Worm (Caenorhabditis elegans) whole organism, early embryonic: ENCODE data around the gene gid-7.

Experiments used
- B0310.2 ChIP-seq: sonication (generic microtip); optimal IDR thresholded peaks from 2 replicates; lab custom pipeline; 2016; ENCODE audit warnings: mild to moderate bottlenecking, missing genetic modification characterization, missing compliant biosample characterization
- F13C5.2 ChIP-seq: sonication (generic microtip); optimal IDR thresholded peaks from 2 replicates; lab custom pipeline; 2017; ENCODE audit warnings: mild to moderate bottlenecking, missing genetic modification characterization, inconsistent platforms, missing compliant biosample characterization
- aly-1 ChIP-seq: sonication (generic microtip); optimal IDR thresholded peaks from 2 replicates; lab custom pipeline; 2016; ENCODE audit warnings: missing genetic modification characterization, missing compliant biosample characterization
- ama-1 ChIP-seq: fragments of 150-350 bp; optimal IDR thresholded peaks from 2 replicates; lab custom pipeline; 2014
- ceh-13 ChIP-seq: fragments of 200-800 bp; sonication (Bioruptor generic); optimal IDR thresholded peaks from 2 replicates; lab custom pipeline; 2018; ENCODE audit warnings: mild to moderate bottlenecking, missing genetic modification characterization, missing compliant biosample characterization
- flt-1 ChIP-seq: fragments of 200-800 bp; sonication (Bioruptor generic); IDR thresholded peaks from 2 replicates; pipeline ENCODE4 v1.3.6; 2022; ENCODE audit warnings: missing genetic modification characterization, missing compliant biosample characterization
- hmg-4 ChIP-seq: fragments of 200-800 bp; sonication (Bioruptor generic); optimal IDR thresholded peaks from 2 replicates; lab custom pipeline; 2018; ENCODE audit warnings: mild to moderate bottlenecking, missing genetic modification characterization, missing compliant biosample characterization
- scrt-1 ChIP-seq: fragments of 200-800 bp; sonication (Bioruptor generic); IDR thresholded peaks from 2 replicates; pipeline ENCODE4 v1.3.6; 2022; ENCODE audit warnings: missing genetic modification characterization, missing compliant biosample characterization
- sea-1 ChIP-seq: fragments of 200-800 bp; sonication (Bioruptor generic); conservative IDR thresholded peaks from 2 replicates; pipeline ENCODE4 v1.3.6; 2022; ENCODE audit warnings: missing genetic modification characterization, missing compliant biosample characterization
- tbx-11 ChIP-seq: fragments of 200-800 bp; sonication (Bioruptor generic); IDR thresholded peaks from 2 replicates; pipeline ENCODE4 v1.3.6; 2022; ENCODE audit warnings: missing genetic modification characterization, missing compliant biosample characterization
- tra-4 ChIP-seq: sonication (generic microtip); optimal IDR thresholded peaks from 2 replicates; lab custom pipeline; 2017; ENCODE audit warnings: missing genetic modification characterization, missing compliant biosample characterization

ce11 chrV:3805499-3805898 lies 48.6 kb upstream of the gid-7 start, which contains the start of gene R08F11.4:
- TF ChIP-seq B0310.2 (no peak), ama-1 (no peak), hmg-4 (GFP tag; lab: Kevin White, UChicago) (no peak), F13C5.2 (no peak), flt-1 (no peak), aly-1 (tag; lab: Kevin White, UChicago) (no peak), ceh-13 (GFP tag; lab: Kevin White, UChicago) (no peak), tra-4 (no peak), scrt-1 (GFP tag; lab: Robert Waterston, UW) (no peak), sea-1 (no peak), tbx-11 (GFP tag; lab: Robert Waterston, UW) (no peak)
